Worm (Caenorhabditis elegans): ENCODE measurements around the gene nep-9.

- no peak for TF ChIP-seq elt-1 (tag; optimal IDR thresholded peaks at IDR 0.05)
- TF ChIP-seq ceh-82 (tag; optimal IDR thresholded peaks at IDR 0.05) = no peak
- TF ChIP-seq tbx-2 (tag; optimal IDR thresholded peaks at IDR 0.05) = no peak
Measured at ce11 chrII:3385736-3386135, 13.4 kb downstream of the nep-9 start, which contains the start of gene T06D4.2.

Measured in whole organism, L3 larva.